Worm (Caenorhabditis elegans) whole organism, L3 larva: ENCODE results near the gene F58G1.3.

ENCODE experiments used
- R02D3.7 ChIP-seq: fragments of 150-350 bp; optimal IDR thresholded peaks from 2 replicates; lab custom pipeline; 2014; ENCODE audit warnings: missing biosample characterization, missing genetic modification characterization
- nhr-12 ChIP-seq: fragments of 150-350 bp; optimal IDR thresholded peaks from 2 replicates; lab custom pipeline; 2014; ENCODE audit warnings: missing biosample characterization, missing genetic modification characterization
- unc-62 ChIP-seq: fragments of 150-350 bp; sonication (generic microtip); optimal IDR thresholded peaks from 4 replicates; lab custom pipeline; 2014; ENCODE audit warnings: missing biosample characterization, missing genetic modification reagents, missing genetic modification characterization
- ztf-4 ChIP-seq: fragments of 150-350 bp; optimal IDR thresholded peaks from 2 replicates; lab custom pipeline; 2014; ENCODE audit warnings: missing biosample characterization, missing genetic modification characterization

DNA sequence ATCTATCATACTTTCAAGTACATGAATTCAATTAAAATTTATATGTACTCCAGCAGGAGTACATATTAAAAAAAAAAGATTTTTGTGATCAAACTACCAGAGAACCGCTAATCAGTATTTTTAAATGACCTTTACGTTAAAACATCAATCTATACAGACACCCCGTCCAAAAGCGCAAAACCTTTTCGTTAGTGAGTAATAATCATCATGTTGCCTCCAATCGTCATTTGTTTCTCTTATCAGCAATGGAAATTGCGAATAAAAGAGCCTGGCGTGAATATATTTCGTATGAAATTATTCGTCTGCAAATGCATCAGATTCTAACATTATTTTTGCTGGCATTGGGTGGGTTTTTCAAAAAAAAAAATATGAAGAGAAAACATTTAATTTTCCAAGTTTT, 24.0 kb downstream of the F58G1.3 start, which contains the start of gene clec-66:
- TF ChIP-seq ztf-4 (tag; lab: Kevin White, UChicago): no peak
- TF ChIP-seq unc-62 (GFP tag; lab: Kevin White, UChicago): no peak
- no peak for TF ChIP-seq R02D3.7 (tag; lab: Kevin White, UChicago)
- TF ChIP-seq nhr-12: no peak
